Worm (Caenorhabditis elegans) whole organism, L2 larva: Measurements from ENCODE around the gene fkb-4.

ENCODE experiments used
- aly-2 ChIP-seq: fragments of 150-350 bp; optimal IDR thresholded peaks from 2 replicates; lab custom pipeline; 2014; ENCODE audit warnings: missing biosample characterization, missing genetic modification characterization
- dmd-4 ChIP-seq: sonication (generic microtip); optimal IDR thresholded peaks from 2 replicates; lab custom pipeline; 2017; ENCODE audit warnings: missing biosample characterization, missing genetic modification characterization
- elt-3 ChIP-seq: sonication (generic microtip); optimal IDR thresholded peaks from 2 replicates; lab custom pipeline; 2017; ENCODE audit warnings: missing biosample characterization, missing genetic modification characterization
- nhr-11 ChIP-seq: fragments of 150-350 bp; optimal IDR thresholded peaks from 2 replicates; lab custom pipeline; 2014; ENCODE audit warnings: missing biosample characterization, missing genetic modification characterization
- nhr-25 ChIP-seq: fragments of 150-350 bp; sonication (generic microtip); optimal IDR thresholded peaks from 3 replicates; lab custom pipeline; 2014; ENCODE audit warnings: missing biosample characterization, missing genetic modification characterization
- unc-39 ChIP-seq: fragments of 150-350 bp; optimal IDR thresholded peaks from 2 replicates; lab custom pipeline; 2014; ENCODE audit warnings: missing biosample characterization, missing genetic modification characterization

ce11 chrV:12788451-12788850 lies 1.5 kb upstream of the fkb-4 start, which contains the start of gene srbc-44:
- TF ChIP-seq aly-2 (no peak), nhr-25 (tag; lab: Kevin White, UChicago) (no peak), unc-39 (no peak), nhr-11 (tag; lab: Kevin White, UChicago) (no peak), elt-3 (tag; lab: Kevin White, UChicago) (no peak), dmd-4 (tag; lab: Kevin White, UChicago) (no peak)
